Fruit fly (Drosophila melanogaster) whole organism, wandering third instar larva: ENCODE results near the gene uif.

Source experiments
- CG32264 ChIP-seq: fragments of 200-800 bp; sonication (Bioruptor generic); optimal IDR thresholded peaks from 2 replicates; lab custom pipeline; 2016; ENCODE audit warnings: missing biosample characterization, missing genetic modification characterization
- CG9705 ChIP-seq: fragments of 200-800 bp; sonication (Bioruptor generic); optimal IDR thresholded peaks from 2 replicates; lab custom pipeline; 2018; ENCODE audit warnings: missing biosample characterization, mild to moderate bottlenecking, missing genetic modification characterization
- Dfd ChIP-seq: fragments of >200 bp; optimal IDR thresholded peaks from 2 replicates; lab custom pipeline; 2017; ENCODE audit warnings: missing biosample characterization, missing genetic modification characterization
- GATAd ChIP-seq: sonication (Bioruptor generic); optimal IDR thresholded peaks from 2 replicates; lab custom pipeline; 2016; ENCODE audit warnings: missing biosample characterization, missing genetic modification characterization
- HLH106 ChIP-seq: fragments of 200-800 bp; optimal IDR thresholded peaks from 3 replicates; lab custom pipeline; 2019; ENCODE audit warnings: missing biosample characterization, mild to moderate bottlenecking, missing genetic modification characterization, moderate library complexity
- Hnf4 ChIP-seq: fragments of 200-800 bp; sonication (Bioruptor generic); optimal IDR thresholded peaks from 2 replicates; lab custom pipeline; 2016; ENCODE audit warnings: missing biosample characterization, mild to moderate bottlenecking, missing genetic modification characterization
- Hr78 ChIP-seq: fragments of >200 bp; optimal IDR thresholded peaks from 2 replicates; lab custom pipeline; 2017; ENCODE audit warnings: missing biosample characterization, missing genetic modification characterization
- Mio ChIP-seq: sonication (Bioruptor generic); optimal IDR thresholded peaks from 2 replicates; lab custom pipeline; 2016; ENCODE audit warnings: missing biosample characterization, missing genetic modification characterization
- Myc ChIP-seq: fragments of >200 bp; optimal IDR thresholded peaks from 2 replicates; lab custom pipeline; 2017
- N ChIP-seq: fragments of >200 bp; optimal IDR thresholded peaks from 2 replicates; lab custom pipeline; 2018; ENCODE audit warnings: missing biosample characterization, missing external identifiers, missing genetic modification characterization
- OdsH ChIP-seq: fragments of 200-800 bp; sonication (Bioruptor generic); optimal IDR thresholded peaks from 2 replicates; lab custom pipeline; 2016; ENCODE audit warnings: missing biosample characterization, mild to moderate bottlenecking, missing genetic modification characterization
- Rel ChIP-seq, 2 experiments: fragments of 200-800 bp; sonication (Bioruptor generic) in 1 of 2; optimal IDR thresholded peaks; 2 replicates in 1 of 2; 3 replicates in 1 of 2; lab custom pipeline; 2016 to 2019; ENCODE audit warnings: mild to moderate bottlenecking in 2 of 2, missing biosample characterization in 2 of 2, missing genetic modification characterization in 2 of 2, moderate library complexity in 1 of 2
- Sp1 ChIP-seq: fragments of 200-800 bp; sonication (Bioruptor generic); optimal IDR thresholded peaks from 3 replicates; lab custom pipeline; 2019; ENCODE audit warnings: missing biosample characterization, mild to moderate bottlenecking, missing genetic modification characterization, moderate library complexity
- Vsx2 ChIP-seq: fragments of 200-300, 225-300 bp; sonication (Bioruptor generic); optimal IDR thresholded peaks from 2 replicates; lab custom pipeline; 2018; ENCODE audit warnings: missing biosample characterization, missing genetic modification characterization; ENCODE audit not compliant: partially characterized antibody
- br ChIP-seq: fragments of 200-800 bp; sonication (Bioruptor generic); optimal IDR thresholded peaks from 2 replicates; lab custom pipeline; 2016; ENCODE audit warnings: missing biosample characterization, missing genetic modification characterization
- brk ChIP-seq: fragments of 200-800 bp; sonication (Bioruptor generic); optimal IDR thresholded peaks from 2 replicates; lab custom pipeline; 2016; ENCODE audit warnings: missing biosample characterization, mild to moderate bottlenecking, missing genetic modification characterization
- dl ChIP-seq, 2 experiments: fragments of 175-275, 200-275 bp in 1 of 2; fragments of 200-275 bp in 1 of 2; sonication (Bioruptor generic); optimal IDR thresholded peaks; lab custom pipeline; 2018; ENCODE audit warnings: mild to moderate bottlenecking in 2 of 2, missing biosample characterization in 2 of 2, missing genetic modification characterization in 2 of 2, moderate library complexity in 2 of 2; ENCODE audit not compliant: partially characterized antibody in 2 of 2, insufficient read depth in 1 of 2
- dmrt93B ChIP-seq: fragments of 200-800 bp; sonication (Bioruptor generic); optimal IDR thresholded peaks from 2 replicates; lab custom pipeline; 2018; ENCODE audit warnings: missing biosample characterization, mild to moderate bottlenecking, missing genetic modification characterization
- ey ChIP-seq: fragments of 200-800 bp; sonication (Bioruptor generic); optimal IDR thresholded peaks from 2 replicates; lab custom pipeline; 2016; ENCODE audit warnings: missing biosample characterization, missing genetic modification characterization
- fru ChIP-seq: fragments of 200-800 bp; sonication (Bioruptor generic); optimal IDR thresholded peaks from 3 replicates; lab custom pipeline; 2016; ENCODE audit warnings: missing biosample characterization, mild to moderate bottlenecking, missing genetic modification characterization
- jim ChIP-seq: fragments of 175-275, 200-325 bp; sonication (Bioruptor generic); optimal IDR thresholded peaks from 2 replicates; lab custom pipeline; 2016; ENCODE audit warnings: missing biosample characterization, mild to moderate bottlenecking, missing genetic modification characterization
- lola ChIP-seq: fragments of >200 bp; optimal IDR thresholded peaks from 2 replicates; lab custom pipeline; 2017; ENCODE audit warnings: missing biosample characterization, missing genetic modification characterization
- pan ChIP-seq: fragments of >200 bp; optimal IDR thresholded peaks from 2 replicates; lab custom pipeline; 2017
- rgr ChIP-seq: fragments of 200-800 bp; sonication (Bioruptor generic); optimal IDR thresholded peaks from 3 replicates; lab custom pipeline; 2016; ENCODE audit warnings: missing biosample characterization, mild to moderate bottlenecking, missing genetic modification characterization
- sage ChIP-seq: fragments of 200-800 bp; sonication (Bioruptor generic); optimal IDR thresholded peaks from 2 replicates; lab custom pipeline; 2016; ENCODE audit warnings: missing biosample characterization, mild to moderate bottlenecking, missing genetic modification characterization
- sv ChIP-seq: fragments of 200-800 bp; sonication (Bioruptor generic); optimal IDR thresholded peaks from 3 replicates; lab custom pipeline; 2016; ENCODE audit warnings: missing biosample characterization, missing genetic modification characterization
- tai ChIP-seq: sonication (Bioruptor generic); optimal IDR thresholded peaks from 2 replicates; lab custom pipeline; 2016; ENCODE audit warnings: missing biosample characterization, missing genetic modification characterization

uif gene

DNA sequence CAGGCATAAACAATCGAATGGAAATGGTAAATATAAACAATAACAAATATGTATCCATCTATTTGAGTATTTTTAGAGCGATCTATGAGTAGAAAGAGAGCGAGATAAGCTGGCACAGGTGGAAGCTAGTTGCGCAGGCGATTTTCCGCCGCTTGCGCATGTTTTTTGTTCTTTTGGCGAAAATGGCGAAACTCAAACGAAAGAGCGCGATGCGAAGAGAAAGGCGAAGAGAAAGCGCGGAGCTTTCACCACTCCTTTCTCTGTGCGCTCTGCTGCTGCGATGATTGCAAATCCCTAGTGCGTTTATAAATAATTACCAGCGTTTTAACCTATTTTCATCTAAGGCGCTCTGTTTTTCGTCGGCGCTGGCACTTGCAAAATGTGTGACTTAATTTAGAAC is 68.4 kb downstream of the uif start:
- TF ChIP-seq Hnf4 (GFP tag; lab: Kevin White, UChicago) (no peak), brk (GFP tag; lab: Kevin White, UChicago) (no peak), Vsx2 (GFP tag; lab: Kevin White, UChicago) (no peak), dl (GFP tag; optimal IDR thresholded peaks at IDR 0.05; lab: Kevin White, UChicago; ENCODE audit: insufficient read depth in 1 of 2, partially characterized antibody in 2 of 2) (no peak), sv (GFP tag; lab: Kevin White, UChicago) (no peak), Hr78 (GFP tag; lab: Kevin White, UChicago) (no peak), rgr (no peak), Rel (GFP tag; optimal IDR thresholded peaks at IDR 0.05; lab: Kevin White, UChicago) (no peak), Rel (tag; optimal IDR thresholded peaks at IDR 0.05; lab: Kevin White, UChicago) (no peak), br (no peak), pan (lab: Kevin White, UChicago) (no peak), dmrt93B (GFP tag; lab: Kevin White, UChicago) (no peak)
- TF ChIP-seq, all 38 proteins: peak for 0

dm6 chr2L:6939698-6940097 is 70.5 kb downstream of the uif start:
- TF ChIP-seq tai (GFP tag; lab: Kevin White, UChicago) (no peak), N (no peak), sv (GFP tag; lab: Kevin White, UChicago) (no peak), dmrt93B (GFP tag; lab: Kevin White, UChicago) (no peak), Myc (lab: Kevin White, UChicago) (no peak), Hr78 (GFP tag; lab: Kevin White, UChicago) (no peak), Rel (GFP tag; optimal IDR thresholded peaks at IDR 0.05; lab: Kevin White, UChicago) (no peak), Rel (tag; optimal IDR thresholded peaks at IDR 0.05; lab: Kevin White, UChicago) (no peak), rgr (no peak), CG32264 (GFP tag; lab: Kevin White, UChicago) (no peak), Hnf4 (GFP tag; lab: Kevin White, UChicago) (no peak), GATAd (GFP tag; lab: Kevin White, UChicago) (no peak), HLH106 (no peak), Vsx2 (GFP tag; lab: Kevin White, UChicago) (no peak), CG9705 (no peak)

- TF ChIP-seq Sp1 (GFP tag; lab: Kevin White, UChicago) (no peak), fru (no peak), Hr78 (GFP tag; lab: Kevin White, UChicago) (no peak), lola (GFP tag; lab: Kevin White, UChicago) (no peak), jim (GFP tag; lab: Kevin White, UChicago) (no peak), sage (no peak), OdsH (GFP tag; lab: Kevin White, UChicago) (no peak), pan (lab: Kevin White, UChicago) (no peak), br (no peak), CG9705 (no peak), dmrt93B (GFP tag; lab: Kevin White, UChicago) (no peak), Dfd (GFP tag; lab: Kevin White, UChicago) (no peak), Mio (GFP tag; lab: Kevin White, UChicago) (no peak), Rel (GFP tag; optimal IDR thresholded peaks at IDR 0.05; lab: Kevin White, UChicago) (no peak), Rel (tag; optimal IDR thresholded peaks at IDR 0.05; lab: Kevin White, UChicago) (no peak)
- TF ChIP-seq, all 38 proteins: peak for 0
Measured at dm6 chr2L:6931821-6932220, 78.3 kb downstream of the uif start, which contains the start of gene CG43232. TSS of gene CG43232 (plus strand) at chr2L:6932121.

dm6 chr2L:6925114-6925513 is 85.0 kb downstream of the uif start:
- TF ChIP-seq pan (lab: Kevin White, UChicago) = no peak
- no peak for TF ChIP-seq brk (GFP tag; lab: Kevin White, UChicago)
- no peak for TF ChIP-seq dl (GFP tag; optimal IDR thresholded peaks at IDR 0.05; lab: Kevin White, UChicago; ENCODE audit: insufficient read depth in 1 of 2, partially characterized antibody in 2 of 2)
- TF ChIP-seq ey (GFP tag; lab: Kevin White, UChicago) = no peak
